Worm (Caenorhabditis elegans) whole organism, L1 larva: ENCODE data around the gene T25B2.2.

Experiments
- C16A3.4 ChIP-seq: fragments of 150-350 bp; optimal IDR thresholded peaks from 2 replicates; lab custom pipeline; 2014; ENCODE audit warnings: missing biosample characterization, missing genetic modification characterization
- C34B4.2 ChIP-seq: sonication (generic microtip); optimal IDR thresholded peaks from 2 replicates; lab custom pipeline; 2017; ENCODE audit warnings: mild to moderate bottlenecking, missing genetic modification characterization, missing compliant biosample characterization
- Y116A8C.19 ChIP-seq: sonication (generic microtip); optimal IDR thresholded peaks from 2 replicates; lab custom pipeline; 2016; ENCODE audit warnings: missing compliant biosample characterization, missing genetic modification characterization, borderline replicate concordance
- blmp-1 ChIP-seq: fragments of 150-350 bp; optimal IDR thresholded peaks from 2 replicates; lab custom pipeline; 2014; ENCODE audit warnings: missing biosample characterization, missing genetic modification characterization
- ceh-88 ChIP-seq: fragments of 200-800 bp; sonication (Bioruptor generic); IDR thresholded peaks from 2 replicates; pipeline ENCODE4 v1.3.6; 2022; ENCODE audit warnings: missing genetic modification characterization, missing compliant biosample characterization
- ceh-90 ChIP-seq: sonication (generic microtip); optimal IDR thresholded peaks from 2 replicates; lab custom pipeline; 2016; ENCODE audit warnings: missing genetic modification characterization, missing compliant biosample characterization
- ces-1 ChIP-seq: fragments of 150-350 bp; optimal IDR thresholded peaks from 2 replicates; lab custom pipeline; 2014; ENCODE audit warnings: missing biosample characterization, missing genetic modification reagents, missing genetic modification characterization
- dsc-1 ChIP-seq: sonication (generic microtip); optimal IDR thresholded peaks from 2 replicates; lab custom pipeline; 2016; ENCODE audit warnings: mild to moderate bottlenecking, missing genetic modification characterization, missing compliant biosample characterization
- efl-3 ChIP-seq: fragments of 200-800 bp; sonication (Bioruptor generic); optimal IDR thresholded peaks from 2 replicates; lab custom pipeline; 2018; ENCODE audit warnings: mild to moderate bottlenecking, missing genetic modification characterization, missing compliant biosample characterization
- egl-13 ChIP-seq: sonication (generic microtip); optimal IDR thresholded peaks from 2 replicates; lab custom pipeline; 2016; ENCODE audit warnings: missing genotype, missing genetic modification reagents, missing genetic modification characterization, missing compliant biosample characterization
- egl-27 ChIP-seq, 2 experiments: fragments of 150-350 bp in 1 of 2; sonication (generic microtip); optimal IDR thresholded peaks; 3 replicates each; lab custom pipeline; 2017 to 2018; ENCODE audit warnings: missing biosample characterization in 2 of 2, missing genetic modification characterization in 2 of 2, missing genetic modification reagents in 2 of 2
- elt-2 ChIP-seq: sonication (generic microtip); optimal IDR thresholded peaks from 2 replicates; lab custom pipeline; 2016; ENCODE audit warnings: missing genetic modification characterization, mild to moderate bottlenecking, inconsistent platforms, missing compliant biosample characterization, missing genetic modification reagents
- elt-3 ChIP-seq, 6 experiments: fragments of 150-350 bp in 1 of 6; sonication (generic microtip); optimal IDR thresholded peaks; 2 replicates each; lab custom pipeline; 2017 to 2018; ENCODE audit warnings: missing biosample characterization in 6 of 6, missing genetic modification characterization in 6 of 6, inconsistent platforms in 1 of 6
- ets-5 ChIP-seq: fragments of 200-800 bp; sonication (Bioruptor generic); IDR thresholded peaks from 2 replicates; pipeline ENCODE4 v1.3.6; 2022; ENCODE audit warnings: missing genetic modification characterization, missing compliant biosample characterization
- fkh-4 ChIP-seq: sonication (generic microtip); optimal IDR thresholded peaks from 2 replicates; lab custom pipeline; 2016; ENCODE audit warnings: missing compliant biosample characterization, missing genetic modification characterization, borderline replicate concordance
- fos-1 ChIP-seq: fragments of 150-350 bp; optimal IDR thresholded peaks from 2 replicates; lab custom pipeline; 2014; ENCODE audit warnings: missing biosample characterization, missing genetic modification characterization
- grh-1 ChIP-seq: fragments of 200-800 bp; sonication (Bioruptor generic); IDR thresholded peaks from 2 replicates; pipeline ENCODE4 v1.3.6; 2022; ENCODE audit warnings: missing genetic modification reagents, missing genetic modification characterization, missing compliant biosample characterization
- hlh-17 ChIP-seq: fragments of 200-800 bp; sonication (Bioruptor generic); optimal IDR thresholded peaks from 2 replicates; lab custom pipeline; 2018; ENCODE audit warnings: missing genetic modification characterization, mild to moderate bottlenecking, missing compliant biosample characterization, moderate library complexity, borderline replicate concordance
- irx-1 ChIP-seq: sonication (generic microtip); optimal IDR thresholded peaks from 2 replicates; lab custom pipeline; 2016; ENCODE audit warnings: missing genetic modification characterization, missing compliant biosample characterization
- isw-1 ChIP-seq: fragments of 200-800 bp; sonication (Bioruptor generic); IDR thresholded peaks from 2 replicates; pipeline ENCODE4 v1.3.6; 2022; ENCODE audit warnings: missing genetic modification characterization, missing compliant biosample characterization
- jun-1 ChIP-seq: fragments of 150-350 bp; optimal IDR thresholded peaks from 2 replicates; lab custom pipeline; 2014; ENCODE audit warnings: missing biosample characterization, missing genetic modification reagents, missing genetic modification characterization
- lin-13 ChIP-seq: fragments of 150-350 bp; optimal IDR thresholded peaks from 2 replicates; lab custom pipeline; 2014; ENCODE audit warnings: missing biosample characterization, missing genetic modification reagents, missing genetic modification characterization
- lin-14 ChIP-seq: fragments of 200-800 bp; sonication (Bioruptor generic); optimal IDR thresholded peaks from 2 replicates; lab custom pipeline; 2018; ENCODE audit warnings: mild to moderate bottlenecking, missing genetic modification characterization, moderate library complexity, missing compliant biosample characterization
- lin-15B ChIP-seq: fragments of 150-350 bp; sonication (generic microtip); optimal IDR thresholded peaks from 3 replicates; lab custom pipeline; 2014; ENCODE audit warnings: missing biosample characterization, missing genetic modification characterization
- lin-35 ChIP-seq, 2 experiments: fragments of 150-350 bp; optimal IDR thresholded peaks; 2 replicates each; lab custom pipeline; 2014; ENCODE audit warnings: missing biosample characterization in 2 of 2, missing genetic modification characterization in 2 of 2, missing genetic modification reagents in 2 of 2
- lir-3 ChIP-seq: sonication (generic microtip); optimal IDR thresholded peaks from 2 replicates; lab custom pipeline; 2016; ENCODE audit warnings: mild to moderate bottlenecking, missing genetic modification characterization, moderate library complexity, missing compliant biosample characterization; ENCODE audit not compliant: poor library complexity
- lsy-2 ChIP-seq, 2 experiments: fragments of 150-350 bp; optimal IDR thresholded peaks; 2 replicates each; lab custom pipeline; 2014; ENCODE audit warnings: missing biosample characterization in 2 of 2, missing genetic modification characterization in 2 of 2
- mab-9 ChIP-seq: fragments of 200-800 bp; sonication (Bioruptor generic); IDR thresholded peaks from 2 replicates; pipeline ENCODE4 v1.3.6; 2022; ENCODE audit warnings: missing genetic modification reagents, missing genetic modification characterization, missing compliant biosample characterization
- mdl-1 ChIP-seq, 2 experiments: fragments of 150-350 bp; optimal IDR thresholded peaks; 2 replicates each; lab custom pipeline; 2014 to 2017; ENCODE audit warnings: missing biosample characterization in 2 of 2, missing genetic modification characterization in 2 of 2, inconsistent platforms in 1 of 2
- mep-1 ChIP-seq: fragments of 150-350 bp; optimal IDR thresholded peaks from 2 replicates; lab custom pipeline; 2014; ENCODE audit warnings: missing biosample characterization, missing genetic modification characterization
- nhr-11 ChIP-seq: fragments of 150-350 bp; optimal IDR thresholded peaks from 2 replicates; lab custom pipeline; 2014; ENCODE audit warnings: missing biosample characterization, missing genetic modification characterization
- nhr-12 ChIP-seq: sonication (generic microtip); optimal IDR thresholded peaks from 2 replicates; lab custom pipeline; 2017; ENCODE audit warnings: missing biosample characterization, missing genetic modification characterization
- nhr-20 ChIP-seq: sonication (generic microtip); optimal IDR thresholded peaks from 2 replicates; lab custom pipeline; 2016; ENCODE audit warnings: mild to moderate bottlenecking, missing genetic modification characterization, missing compliant biosample characterization
- nhr-237 ChIP-seq: fragments of 150-350 bp; optimal IDR thresholded peaks from 2 replicates; lab custom pipeline; 2014; ENCODE audit warnings: missing biosample characterization, missing genetic modification characterization
- nhr-47 ChIP-seq: sonication (generic microtip); optimal IDR thresholded peaks from 2 replicates; lab custom pipeline; 2016; ENCODE audit warnings: mild to moderate bottlenecking, missing genetic modification characterization, moderate library complexity, missing compliant biosample characterization
- nhr-71 ChIP-seq: sonication (generic microtip); optimal IDR thresholded peaks from 2 replicates; lab custom pipeline; 2016; ENCODE audit warnings: mild to moderate bottlenecking, missing genetic modification characterization, moderate library complexity, missing compliant biosample characterization
- nhr-76 ChIP-seq: sonication (generic microtip); optimal IDR thresholded peaks from 2 replicates; lab custom pipeline; 2017; ENCODE audit warnings: missing biosample characterization, missing genetic modification characterization
- nhr-77 ChIP-seq: fragments of 150-350 bp; optimal IDR thresholded peaks from 2 replicates; lab custom pipeline; 2014; ENCODE audit warnings: missing biosample characterization, missing genetic modification characterization
- nhr-84 ChIP-seq: sonication (generic microtip); optimal IDR thresholded peaks from 2 replicates; lab custom pipeline; 2017; ENCODE audit warnings: missing biosample characterization, missing genetic modification characterization
- rnt-1 ChIP-seq: sonication (generic microtip); optimal IDR thresholded peaks from 2 replicates; lab custom pipeline; 2016; ENCODE audit warnings: mild to moderate bottlenecking, missing genetic modification characterization, moderate library complexity, missing compliant biosample characterization
- snpc-4 ChIP-seq: fragments of 150-350 bp; optimal IDR thresholded peaks from 2 replicates; lab custom pipeline; 2014; ENCODE audit warnings: missing biosample characterization, missing genetic modification characterization
- snu-23 ChIP-seq: sonication (generic microtip); optimal IDR thresholded peaks from 2 replicates; lab custom pipeline; 2016; ENCODE audit warnings: missing genetic modification characterization, missing compliant biosample characterization
- sox-4 ChIP-seq: sonication (generic microtip); optimal IDR thresholded peaks from 2 replicates; lab custom pipeline; 2016; ENCODE audit warnings: missing genetic modification characterization, missing compliant biosample characterization
- sptf-1 ChIP-seq: fragments of 150-350 bp; optimal IDR thresholded peaks from 2 replicates; lab custom pipeline; 2014; ENCODE audit warnings: missing biosample characterization, missing genetic modification characterization
- sup-37 ChIP-seq: fragments of 200-800 bp; sonication (Bioruptor generic); optimal IDR thresholded peaks from 2 replicates; lab custom pipeline; 2018; ENCODE audit warnings: mild to moderate bottlenecking, missing genetic modification characterization, missing compliant biosample characterization
- swsn-7 ChIP-seq: sonication (generic microtip); optimal IDR thresholded peaks from 2 replicates; lab custom pipeline; 2016; ENCODE audit warnings: missing genetic modification characterization, missing compliant biosample characterization
- tlp-1 ChIP-seq: fragments of 150-350 bp; optimal IDR thresholded peaks from 2 replicates; lab custom pipeline; 2014; ENCODE audit warnings: missing biosample characterization, missing genetic modification characterization
- unc-130 ChIP-seq: fragments of 150-350 bp; optimal IDR thresholded peaks from 2 replicates; lab custom pipeline; 2017; ENCODE audit warnings: missing biosample characterization, missing genetic modification characterization, inconsistent platforms
- unc-62 ChIP-seq: fragments of 150-350 bp; optimal IDR thresholded peaks from 2 replicates; lab custom pipeline; 2014; ENCODE audit warnings: missing biosample characterization, missing genetic modification reagents, missing genetic modification characterization
- unc-86 ChIP-seq: sonication (generic microtip); optimal IDR thresholded peaks from 2 replicates; lab custom pipeline; 2016; ENCODE audit warnings: missing genetic modification characterization, missing compliant biosample characterization
- vab-15 ChIP-seq: sonication (generic microtip); optimal IDR thresholded peaks from 2 replicates; lab custom pipeline; 2017; ENCODE audit warnings: missing genotype, mild to moderate bottlenecking, missing genetic modification characterization, missing compliant biosample characterization
- zip-4 ChIP-seq: fragments of 200-800 bp; sonication (Bioruptor generic); optimal IDR thresholded peaks from 2 replicates; lab custom pipeline; 2018; ENCODE audit warnings: mild to moderate bottlenecking, missing genetic modification characterization, moderate library complexity, missing compliant biosample characterization
- ztf-4 ChIP-seq: fragments of 150-350 bp; optimal IDR thresholded peaks from 2 replicates; lab custom pipeline; 2014; ENCODE audit warnings: missing biosample characterization, missing genetic modification characterization

Gene T25B2.2

ce11 chrX:6207687-6208088, 38.2 kb downstream of the T25B2.2 start, which contains the start of gene T13C5.6 (continued):
- TF ChIP-seq zip-4 (GFP tag; lab: Kevin White, UChicago): peak; percentile 63
- peak; percentile 70 for TF ChIP-seq isw-1
- TF ChIP-seq sox-4 (tag; lab: Kevin White, UChicago): peak; percentile 89
- peak; percentile 81 for TF ChIP-seq ztf-4 (tag; lab: Kevin White, UChicago)
- peak; percentile 85 for TF ChIP-seq mab-9 (GFP tag; lab: Robert Waterston, UW)
- TF ChIP-seq hlh-17 (GFP tag; lab: Kevin White, UChicago): no peak
- TF ChIP-seq nhr-84 (tag; lab: Kevin White, UChicago): no peak
- no peak for TF ChIP-seq egl-27 (tag; optimal IDR thresholded peaks at IDR 0.05; lab: Kevin White, UChicago)
- peak; percentile 4 for TF ChIP-seq Y116A8C.19 (tag; lab: Kevin White, UChicago)
- TF ChIP-seq unc-130: peak; percentile 71
- peak; percentile 96 for TF ChIP-seq lir-3
- peak; percentile 64 for TF ChIP-seq ceh-88 (GFP tag; lab: Robert Waterston, UW)
- TF ChIP-seq lin-14 (GFP tag; lab: Kevin White, UChicago): peak; percentile 92
- TF ChIP-seq tlp-1 (tag; lab: Kevin White, UChicago): no peak
- peak; percentile 66 for TF ChIP-seq vab-15 (tag; lab: Kevin White, UChicago)
- peak; percentile 94 for TF ChIP-seq nhr-47 (tag; lab: Kevin White, UChicago)
- no peak for TF ChIP-seq ets-5 (GFP tag; lab: Robert Waterston, UW)
- TF ChIP-seq lsy-2 (tag; optimal IDR thresholded peaks at IDR 0.05; lab: Kevin White, UChicago): peak; percentile 79 to 88
- TF ChIP-seq C16A3.4 (tag; lab: Kevin White, UChicago): peak; percentile 93
- TF ChIP-seq sptf-1 (tag; lab: Kevin White, UChicago): no peak
- peak; percentile 69 to 85 for TF ChIP-seq lin-35 (GFP tag; optimal IDR thresholded peaks at IDR 0.05; lab: Kevin White, UChicago)
- TF ChIP-seq ceh-90 (tag; lab: Kevin White, UChicago): peak; percentile 81
- peak; percentile 83 for TF ChIP-seq unc-86 (tag; lab: Kevin White, UChicago)
- peak; percentile 90 for TF ChIP-seq mep-1 (tag; lab: Kevin White, UChicago)
- TF ChIP-seq rnt-1 (tag; lab: Kevin White, UChicago): peak; percentile 97
- no peak for TF ChIP-seq unc-62 (GFP tag; lab: Kevin White, UChicago)
- no peak for TF ChIP-seq efl-3 (GFP tag; lab: Kevin White, UChicago)
- peak; percentile 17 for TF ChIP-seq lin-15B (tag; lab: Kevin White, UChicago)
- no peak for TF ChIP-seq nhr-12
- TF ChIP-seq fos-1 (tag; lab: Kevin White, UChicago): peak; percentile 67
- TF ChIP-seq snu-23 (GFP tag; lab: Kevin White, UChicago): peak; percentile 95
- peak; percentile 60 for TF ChIP-seq sup-37 (GFP tag; lab: Kevin White, UChicago)
- peak; percentile 66 for TF ChIP-seq jun-1 (tag; lab: Kevin White, UChicago)
- peak; percentile 88 for TF ChIP-seq irx-1 (tag; lab: Kevin White, UChicago)
- peak; percentile 57 for TF ChIP-seq snpc-4
- no peak for TF ChIP-seq C34B4.2 (tag; lab: Kevin White, UChicago)
- no peak for TF ChIP-seq nhr-11 (tag; lab: Kevin White, UChicago)
- peak; percentile 93 for TF ChIP-seq nhr-20 (tag; lab: Kevin White, UChicago)
- TF ChIP-seq blmp-1 (tag; lab: Kevin White, UChicago): peak; percentile 62
- TF ChIP-seq lin-13 (GFP tag; lab: Kevin White, UChicago): peak; percentile 70
- TF ChIP-seq grh-1 (GFP tag; lab: Robert Waterston, UW): peak; percentile 59
- TF ChIP-seq mdl-1 (tag; optimal IDR thresholded peaks at IDR 0.05; lab: Kevin White, UChicago): peak in 1 of 2 experiments; percentile 87
- no peak for TF ChIP-seq nhr-237 (tag; lab: Kevin White, UChicago)
- TF ChIP-seq dsc-1 (tag; lab: Kevin White, UChicago): peak; percentile 92
- peak; percentile 79 for TF ChIP-seq elt-2 (tag; lab: Kevin White, UChicago)
- TF ChIP-seq egl-13 (tag; lab: Kevin White, UChicago): peak; percentile 92
- TF ChIP-seq ces-1 (GFP tag; lab: Kevin White, UChicago): no peak
- peak; percentile 67 for TF ChIP-seq nhr-76 (tag; lab: Kevin White, UChicago)
- TF ChIP-seq swsn-7 (tag; lab: Kevin White, UChicago): peak; percentile 88
- peak; percentile 77 for TF ChIP-seq fkh-4 (tag; lab: Kevin White, UChicago)
- TF ChIP-seq elt-3 (tag; optimal IDR thresholded peaks at IDR 0.05; lab: Kevin White, UChicago): peak in 3 of 6 experiments; percentile 10 to 61 (median 60)
- peak; percentile 92 for TF ChIP-seq nhr-71 (tag; lab: Kevin White, UChicago)
- TF ChIP-seq nhr-77 (tag; lab: Kevin White, UChicago): peak; percentile 84
